Fruit fly (Drosophila melanogaster): ENCODE data around the gene eater.

dm6 chr3R:27098638-27099037 lies 841 bp downstream of the eater start:
- TF ChIP-seq chinmo (GFP tag; IDR thresholded peaks at IDR 0.05; ENCODE audit: partially characterized antibody) (no peak), CG17186 (GFP tag; optimal IDR thresholded peaks at IDR 0.05) (no peak), hth (optimal IDR thresholded peaks at IDR 0.05) (no peak), yki (optimal IDR thresholded peaks at IDR 0.05) (no peak), Mad (GFP tag; optimal IDR thresholded peaks at IDR 0.05) (no peak), CG8281 (tag; optimal IDR thresholded peaks at IDR 0.05) (no peak), CG12391 (tag; optimal IDR thresholded peaks at IDR 0.05) (no peak), her (GFP tag; optimal IDR thresholded peaks at IDR 0.05) (no peak), zfh2 (GFP tag; optimal IDR thresholded peaks at IDR 0.05) (no peak), dpn (GFP tag; optimal IDR thresholded peaks at IDR 0.05) (no peak), p53 (GFP tag; optimal IDR thresholded peaks at IDR 0.05) (no peak), CG30403 (GFP tag; optimal IDR thresholded peaks at IDR 0.05) (no peak)
